Fruit fly (Drosophila melanogaster): ENCODE results near the gene Lsm12a.

The Lsm12a gene

DNA sequence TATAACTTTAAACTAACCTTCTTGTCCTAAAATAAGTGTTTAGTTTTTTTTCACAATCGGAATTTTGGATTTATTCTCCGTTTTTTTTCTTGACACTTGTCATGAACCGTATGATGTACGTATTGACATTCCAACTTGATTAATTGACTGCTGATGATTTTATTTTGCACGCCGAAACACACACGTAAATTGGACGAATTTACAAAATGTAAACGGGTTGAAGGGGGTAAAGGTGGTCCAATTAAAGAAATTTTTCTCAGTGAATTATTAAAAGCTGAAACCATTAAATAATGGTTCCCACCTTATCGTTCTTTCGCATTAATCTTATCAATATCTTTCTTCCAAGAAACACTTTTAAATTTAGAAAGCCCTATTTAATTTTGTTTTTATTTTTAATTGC is 38.1 kb downstream of the Lsm12a start, which contains the start of gene Uch-L5R:
Gene Uch-L5R (minus strand): TSS at position 101 of the 400 bp plus-strand sequence.
- no peak for TF ChIP-seq CG17801 (GFP tag; optimal IDR thresholded peaks at IDR 0.05; ENCODE audit: partially characterized antibody)

DNA sequence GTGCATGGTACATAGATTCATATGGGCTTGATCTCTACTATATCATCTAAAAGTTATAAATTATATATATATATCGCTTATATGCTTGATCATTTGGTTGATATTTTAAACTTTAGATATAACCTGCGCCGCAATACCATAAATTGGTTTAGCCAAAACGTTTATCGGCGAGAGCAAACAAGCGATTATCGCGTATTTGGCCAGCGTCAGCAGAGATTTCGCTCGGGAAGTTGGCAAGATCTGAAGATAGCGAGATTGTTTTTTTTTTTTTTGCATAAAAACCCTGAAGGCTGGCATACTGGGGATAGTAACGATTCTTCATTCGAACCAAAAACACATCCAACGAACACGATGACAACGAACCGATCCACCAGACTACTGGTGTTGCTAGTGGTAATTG is 41.1 kb downstream of the Lsm12a start, which contains the start of gene Muc11A:
Gene Muc11A (plus strand): TSS at position 301 of the 400 bp plus-strand sequence.
- TF ChIP-seq CG17801 (GFP tag; optimal IDR thresholded peaks at IDR 0.05; ENCODE audit: partially characterized antibody) = no peak

DNA sequence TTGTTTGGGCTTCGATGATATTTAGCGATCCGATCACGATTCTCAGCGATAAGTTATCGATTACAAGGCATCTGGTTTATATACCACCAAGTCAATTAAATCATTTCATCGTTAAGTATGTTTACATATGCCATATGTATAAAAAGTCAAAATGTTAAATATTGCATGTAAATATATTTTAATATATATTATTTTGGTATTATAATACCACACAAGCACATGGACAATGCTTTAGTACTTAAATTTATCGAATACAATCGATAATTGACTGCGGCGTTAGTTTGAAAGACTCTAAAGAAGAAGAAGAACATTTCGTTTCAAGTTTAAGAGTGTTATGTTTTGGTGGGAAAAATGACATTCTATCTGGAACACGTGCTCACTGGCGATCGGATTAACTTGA is 51.7 kb downstream of the Lsm12a start, which contains the start of gene CG34323:
Gene CG34323 (plus strand): TSS at position 301 of the 400 bp plus-strand sequence.
- TF ChIP-seq CG17801 (GFP tag; optimal IDR thresholded peaks at IDR 0.05; ENCODE audit: partially characterized antibody) = no peak
